Fruit fly (Drosophila melanogaster) whole organism, embryonic: ENCODE data around the gene mRpS10.

Experiments used
- Aef1 ChIP-seq: fragments of 200-800 bp; sonication (Bioruptor generic); IDR thresholded peaks from 3 replicates; pipeline ENCODE4 v1.3.6; 2022; ENCODE audit warnings: missing biosample characterization, missing genetic modification characterization
- CG10147 ChIP-seq: fragments of 200-800 bp; sonication (Bioruptor generic); optimal IDR thresholded peaks from 2 replicates; lab custom pipeline; 2019; ENCODE audit warnings: missing biosample characterization, mild to moderate bottlenecking, missing genetic modification characterization, moderate library complexity
- CG11560 ChIP-seq: fragments of 200-800 bp; sonication (Bioruptor generic); IDR thresholded peaks from 3 replicates; pipeline ENCODE4 v1.3.6; 2022; ENCODE audit warnings: missing biosample characterization, missing genetic modification characterization
- CG12769 ChIP-seq: fragments of 200-800 bp; sonication (Bioruptor generic); optimal IDR thresholded peaks from 2 replicates; lab custom pipeline; 2019; ENCODE audit warnings: missing biosample characterization, mild to moderate bottlenecking, missing genetic modification characterization, moderate library complexity
- CG14667 ChIP-seq: fragments of 200-800 bp; sonication (Bioruptor generic); IDR thresholded peaks from 2 replicates; pipeline ENCODE4 v1.3.6; 2022; ENCODE audit warnings: missing biosample characterization, missing genetic modification characterization
- CG17328 ChIP-seq: fragments of 200-800 bp; sonication (Bioruptor generic); IDR thresholded peaks from 2 replicates; pipeline ENCODE4 v1.3.6; 2022; ENCODE audit warnings: missing biosample characterization, missing genetic modification characterization
- CG17912 ChIP-seq: fragments of 200-800 bp; sonication (Bioruptor generic); optimal IDR thresholded peaks from 2 replicates; lab custom pipeline; 2018; ENCODE audit warnings: missing biosample characterization, mild to moderate bottlenecking, missing genetic modification characterization
- CG30431 ChIP-seq: fragments of 200-800 bp; sonication (Bioruptor generic); optimal IDR thresholded peaks from 2 replicates; lab custom pipeline; 2017; ENCODE audit warnings: missing biosample characterization, missing genetic modification characterization
- CG31224 ChIP-seq: fragments of 200-800 bp; sonication (Bioruptor generic); IDR thresholded peaks from 2 replicates; pipeline ENCODE4 v1.3.6; 2022; ENCODE audit warnings: missing biosample characterization, missing genetic modification characterization
- CG32532 ChIP-seq: fragments of 200-800 bp; sonication (Bioruptor generic); IDR thresholded peaks from 2 replicates; pipeline ENCODE4 v1.3.6; 2022; ENCODE audit warnings: missing biosample characterization, missing genetic modification characterization
- CG3995 ChIP-seq: fragments of 200-800 bp; sonication (Bioruptor generic); optimal IDR thresholded peaks from 3 replicates; lab custom pipeline; 2016; ENCODE audit warnings: missing biosample characterization, missing genetic modification characterization
- CG42726 ChIP-seq: fragments of 200-800 bp; sonication (Bioruptor generic); IDR thresholded peaks from 2 replicates; pipeline ENCODE4 v1.3.6; 2022; ENCODE audit warnings: missing biosample characterization, missing genetic modification characterization; ENCODE audit not compliant: partially characterized antibody
- CG4424 ChIP-seq: fragments of 200-800 bp; sonication (Bioruptor generic); optimal IDR thresholded peaks from 3 replicates; lab custom pipeline; 2016; ENCODE audit warnings: missing biosample characterization, missing genetic modification characterization
- CG4617 ChIP-seq: fragments of 200-800 bp; sonication (Bioruptor generic); optimal IDR thresholded peaks from 3 replicates; lab custom pipeline; 2016; ENCODE audit warnings: missing biosample characterization, missing genetic modification characterization, borderline replicate concordance
- CG8290 ChIP-seq, 3 experiments: fragments of 200-800 bp; sonication (Bioruptor generic); optimal IDR thresholded peaks; 2 replicates each; lab custom pipeline; 2016 to 2019; ENCODE audit warnings: missing biosample characterization in 3 of 3, missing genetic modification characterization in 3 of 3, mild to moderate bottlenecking in 2 of 3, moderate library complexity in 1 of 3
- CG9727 ChIP-seq: fragments of 200-800 bp; sonication (Bioruptor generic); optimal IDR thresholded peaks from 3 replicates; lab custom pipeline; 2017; ENCODE audit warnings: missing biosample characterization, mild to moderate bottlenecking, missing genetic modification characterization
- CG9932 ChIP-seq: fragments of 200-800 bp; sonication (Bioruptor generic); IDR thresholded peaks from 2 replicates; pipeline ENCODE4 v1.3.6; 2022; ENCODE audit warnings: missing biosample characterization, missing genetic modification characterization
- Camta ChIP-seq: fragments of 200-800 bp; sonication (Bioruptor generic); optimal IDR thresholded peaks from 2 replicates; lab custom pipeline; 2016; ENCODE audit warnings: missing biosample characterization, missing genetic modification characterization
- Dad ChIP-seq: fragments of 200-800 bp; sonication (Bioruptor generic); optimal IDR thresholded peaks from 3 replicates; lab custom pipeline; 2016; ENCODE audit warnings: missing biosample characterization, missing genetic modification characterization
- Eip74EF ChIP-seq, 2 experiments: fragments of 200-800 bp in 1 of 2; fragments of >200 bp in 1 of 2; sonication (Bioruptor generic) in 1 of 2; optimal IDR thresholded peaks; 2 replicates each; lab custom pipeline; 2017 to 2019; ENCODE audit warnings: missing biosample characterization in 2 of 2, missing genetic modification characterization in 2 of 2, mild to moderate bottlenecking in 1 of 2, moderate library complexity in 1 of 2
- HLH4C ChIP-seq: fragments of 200-800 bp; sonication (Bioruptor generic); IDR thresholded peaks from 3 replicates; pipeline ENCODE4 v1.3.6; 2022; ENCODE audit warnings: missing biosample characterization, missing genetic modification characterization; ENCODE audit not compliant: partially characterized antibody
- Hand ChIP-seq: fragments of 200-800 bp; sonication (Bioruptor generic); optimal IDR thresholded peaks from 2 replicates; lab custom pipeline; 2017; ENCODE audit warnings: mild to moderate bottlenecking, missing biosample characterization, missing genetic modification reagents, missing genetic modification characterization
- Hmx ChIP-seq: fragments of 200-800 bp; sonication (Bioruptor generic); optimal IDR thresholded peaks from 2 replicates; lab custom pipeline; 2016; ENCODE audit warnings: missing biosample characterization, missing genetic modification characterization
- Hr78 ChIP-seq, 2 experiments: fragments of 200-800 bp in 1 of 2; fragments of >200 bp in 1 of 2; sonication (Bioruptor generic) in 1 of 2; optimal IDR thresholded peaks; 2 replicates each; lab custom pipeline; 2017 to 2019; ENCODE audit warnings: missing biosample characterization in 2 of 2, missing genetic modification characterization in 2 of 2, mild to moderate bottlenecking in 1 of 2, moderate library complexity in 1 of 2
- Lim3 ChIP-seq: fragments of 200-800 bp; sonication (Bioruptor generic); IDR thresholded peaks from 2 replicates; pipeline ENCODE4 v1.3.6; 2022; ENCODE audit warnings: missing biosample characterization, missing genetic modification characterization
- Med ChIP-seq: fragments of 200-800 bp; sonication (Bioruptor generic); peaks from one replicate; lab custom pipeline; 2016; ENCODE audit warnings: missing biosample characterization, missing genetic modification characterization, mild to moderate bottlenecking, inconsistent platforms, moderate library complexity
- NFAT ChIP-seq: fragments of 200-800 bp; sonication (Bioruptor generic); IDR thresholded peaks from 2 replicates; pipeline ENCODE4 v1.3.6; 2022; ENCODE audit warnings: missing biosample characterization, missing genetic modification characterization
- Nf-YA ChIP-seq: fragments of 200-800 bp; sonication (Bioruptor generic); IDR thresholded peaks from 2 replicates; pipeline ENCODE4 v1.3.6; 2022; ENCODE audit warnings: missing biosample characterization, missing genetic modification characterization
- Pdp1 ChIP-seq, 2 experiments: fragments of 200-800 bp; sonication (Bioruptor generic); optimal IDR thresholded peaks; 3 replicates each; lab custom pipeline; 2016; ENCODE audit warnings: missing biosample characterization in 2 of 2, missing genetic modification characterization in 2 of 2, mild to moderate bottlenecking in 1 of 2, moderate library complexity in 1 of 2
- Rx ChIP-seq: fragments of 200-800 bp; sonication (Bioruptor generic); IDR thresholded peaks from 2 replicates; pipeline ENCODE4 v1.3.6; 2022; ENCODE audit warnings: missing biosample characterization, missing genetic modification characterization
- TFAM ChIP-seq: fragments of 200-800 bp; sonication (Bioruptor generic); optimal IDR thresholded peaks from 2 replicates; lab custom pipeline; 2017; ENCODE audit warnings: missing biosample characterization, missing genetic modification characterization, inconsistent platforms
- bigmax ChIP-seq: fragments of 200-800 bp; sonication (Bioruptor generic); optimal IDR thresholded peaks from 2 replicates; lab custom pipeline; 2018; ENCODE audit warnings: missing biosample characterization, mild to moderate bottlenecking, missing genetic modification characterization
- dan ChIP-seq: fragments of 200-800 bp; sonication (Bioruptor generic); IDR thresholded peaks from 2 replicates; pipeline ENCODE4 v1.3.6; 2022; ENCODE audit warnings: missing biosample characterization, missing genetic modification characterization
- emc ChIP-seq: fragments of 200-800 bp; sonication (Bioruptor generic); optimal IDR thresholded peaks from 2 replicates; lab custom pipeline; 2016; ENCODE audit warnings: missing biosample characterization, missing genetic modification characterization
- ems ChIP-seq: fragments of 200-800 bp; sonication (Bioruptor generic); optimal IDR thresholded peaks from 3 replicates; lab custom pipeline; 2016; ENCODE audit warnings: missing biosample characterization, missing genetic modification characterization
- exex ChIP-seq: fragments of 200-800 bp; sonication (Bioruptor generic); optimal IDR thresholded peaks from 4 replicates; lab custom pipeline; 2018; ENCODE audit warnings: missing biosample characterization, mild to moderate bottlenecking, missing genetic modification characterization, moderate library complexity
- maf-S ChIP-seq: fragments of 200-800 bp; sonication (Bioruptor generic); optimal IDR thresholded peaks from 2 replicates; lab custom pipeline; 2016; ENCODE audit warnings: missing biosample characterization, missing genetic modification characterization
- nerfin-2 ChIP-seq: fragments of 200-800 bp; sonication (Bioruptor generic); IDR thresholded peaks from 2 replicates; pipeline ENCODE4 v1.3.6; 2022; ENCODE audit warnings: missing biosample characterization, missing genetic modification characterization; ENCODE audit not compliant: partially characterized antibody
- p53 ChIP-seq: fragments of 200-800 bp; sonication (Bioruptor generic); optimal IDR thresholded peaks from 2 replicates; lab custom pipeline; 2016; ENCODE audit warnings: missing biosample characterization, missing genetic modification characterization
- pita ChIP-seq: fragments of 200-800 bp; sonication (Bioruptor generic); optimal IDR thresholded peaks from 2 replicates; lab custom pipeline; 2017; ENCODE audit warnings: missing biosample characterization, mild to moderate bottlenecking, missing genetic modification characterization
- pnt ChIP-seq: fragments of 200-800 bp; sonication (Bioruptor generic); optimal IDR thresholded peaks from 3 replicates; lab custom pipeline; 2016; ENCODE audit warnings: missing biosample characterization, missing genetic modification characterization
- prd ChIP-seq, 3 experiments: fragments of >200 bp in 2 of 3; fragments of 200-800 bp in 1 of 3; sonication (Bioruptor generic) in 1 of 3; optimal IDR thresholded peaks in 2 of 3; IDR thresholded peaks in 1 of 3; 2 replicates in 2 of 3; 3 replicates in 1 of 3; pipeline versions ENCODE4 v1.3.6 to Lab custom; 2017 to 2022; ENCODE audit warnings: missing biosample characterization in 1 of 3, missing genetic modification characterization in 1 of 3
- psq ChIP-seq: fragments of 200-800 bp; sonication (Bioruptor generic); optimal IDR thresholded peaks from 2 replicates; lab custom pipeline; 2017; ENCODE audit warnings: missing biosample characterization, missing genetic modification characterization
- pum ChIP-seq: fragments of 200-800 bp; sonication (Bioruptor generic); optimal IDR thresholded peaks from 2 replicates; lab custom pipeline; 2016; ENCODE audit warnings: missing biosample characterization, missing genetic modification characterization
- pzg ChIP-seq: fragments of 200-800 bp; sonication (Bioruptor generic); optimal IDR thresholded peaks from 3 replicates; lab custom pipeline; 2018; ENCODE audit warnings: missing biosample characterization, mild to moderate bottlenecking, missing genetic modification characterization, moderate library complexity
- run ChIP-seq: fragments of 200-800 bp; sonication (Bioruptor generic); optimal IDR thresholded peaks from 3 replicates; lab custom pipeline; 2018; ENCODE audit warnings: missing biosample characterization, mild to moderate bottlenecking, missing genetic modification characterization
- sna ChIP-seq: fragments of 200-800 bp; sonication (Bioruptor generic); IDR thresholded peaks from 2 replicates; pipeline ENCODE4 v1.3.6; 2022; ENCODE audit warnings: missing biosample characterization, missing genetic modification characterization; ENCODE audit not compliant: partially characterized antibody
- sr ChIP-seq: fragments of 200-800 bp; sonication (Bioruptor generic); IDR thresholded peaks from 3 replicates; pipeline ENCODE4 v1.3.6; 2022; ENCODE audit warnings: missing biosample characterization, missing genetic modification characterization
- z ChIP-seq: fragments of 200-800 bp; sonication (Bioruptor generic); IDR thresholded peaks from 3 replicates; pipeline ENCODE4 v1.3.6; 2022; ENCODE audit warnings: missing biosample characterization, missing genetic modification characterization

The mRpS10 gene

dm6 chr3R:15243046-15243356 lies 13.5 kb downstream of the mRpS10 start:
- peak; percentile 7 for TF ChIP-seq exex
- TF ChIP-seq Pdp1 (GFP tag; optimal IDR thresholded peaks at IDR 0.05; lab: Kevin White, UChicago), result peak in 1 of 2 experiments; percentile 95
- peak; percentile 64 for TF ChIP-seq CG17912 (GFP tag; lab: Kevin White, UChicago)
- no peak for TF ChIP-seq HLH4C (GFP tag; lab: Robert Waterston, UW)
- TF ChIP-seq Dad, result no peak
- TF ChIP-seq p53 (GFP tag; lab: Kevin White, UChicago), result no peak
- peak in 1 of 2 experiments; percentile 45 for TF ChIP-seq Hr78 (GFP tag; optimal IDR thresholded peaks at IDR 0.05; lab: Kevin White, UChicago)
- TF ChIP-seq CG32532 (GFP tag; lab: Robert Waterston, UW), result 0 out of 2 replicates have a peak, but pooled peaks have one; percentile 40
- peak; percentile 70 for TF ChIP-seq sr (GFP tag; lab: Robert Waterston, UW)
- peak; percentile 46 for TF ChIP-seq CG3995 (GFP tag; lab: Kevin White, UChicago)
- peak; percentile 59; the same call in 1 of the 3 replicates for TF ChIP-seq z (GFP tag; lab: Robert Waterston, UW)
- TF ChIP-seq maf-S (GFP tag; lab: Kevin White, UChicago), result no peak
- TF ChIP-seq, all 482 proteins: peak for 8

dm6 chr3R:15243452-15243851 lies 14.0 kb downstream of the mRpS10 start:
- TF ChIP-seq Med (GFP tag; lab: Kevin White, UChicago) (peak; percentile 53), sna (GFP tag; lab: Robert Waterston, UW) (no peak), CG17328 (GFP tag; lab: Robert Waterston, UW) (no peak), psq (GFP tag; lab: Kevin White, UChicago) (no peak), Hmx (GFP tag; lab: Kevin White, UChicago) (no peak), NFAT (GFP tag; lab: Robert Waterston, UW) (peak; percentile 63; the same call in 1 of the 2 replicates), pita (GFP tag; lab: Kevin White, UChicago) (no peak), pnt (no peak), Rx (GFP tag; lab: Robert Waterston, UW) (no peak), Aef1 (GFP tag; lab: Robert Waterston, UW) (no peak), CG8290 (GFP tag; optimal IDR thresholded peaks at IDR 0.05; lab: Kevin White, UChicago) (no peak), CG8290 (tag; optimal IDR thresholded peaks at IDR 0.05; lab: Kevin White, UChicago) (peak in 1 of 2 experiments; percentile 29), pum (GFP tag; lab: Kevin White, UChicago) (no peak), CG42726 (GFP tag; lab: Robert Waterston, UW) (no peak), Hand (no peak), Eip74EF (GFP tag; optimal IDR thresholded peaks at IDR 0.05; lab: Kevin White, UChicago) (no peak), CG12769 (tag; lab: Kevin White, UChicago) (peak; percentile 41), Nf-YA (GFP tag; lab: Robert Waterston, UW) (no peak), ems (GFP tag; lab: Kevin White, UChicago) (no peak), CG9932 (peak; percentile 28; the same call in 1 of the 2 replicates), prd (optimal IDR thresholded peaks at IDR 0.05; lab: Kevin White, UChicago) (no peak), prd (GFP tag; IDR thresholded peaks at IDR 0.05; lab: Robert Waterston, UW) (no peak), CG11560 (tag; lab: Robert Waterston, UW) (no peak), bigmax (no peak), CG10147 (GFP tag; lab: Kevin White, UChicago) (no peak), TFAM (GFP tag; lab: Kevin White, UChicago) (no peak), dan (no peak), Lim3 (GFP tag; lab: Robert Waterston, UW) (no peak), CG14667 (GFP tag; lab: Robert Waterston, UW) (no peak), CG4424 (GFP tag; lab: Kevin White, UChicago) (no peak), emc (GFP tag; lab: Kevin White, UChicago) (no peak), CG4617 (GFP tag; lab: Kevin White, UChicago) (no peak), CG9727 (GFP tag; lab: Kevin White, UChicago) (no peak), CG31224 (no peak), pzg (GFP tag; lab: Kevin White, UChicago) (peak; percentile 5), Camta (GFP tag; lab: Kevin White, UChicago) (no peak), run (tag; lab: Kevin White, UChicago) (no peak), nerfin-2 (GFP tag; lab: Robert Waterston, UW) (no peak), CG30431 (GFP tag; lab: Kevin White, UChicago) (no peak)
